Worm (Caenorhabditis elegans): ENCODE results near the gene rgef-1.

DNA sequence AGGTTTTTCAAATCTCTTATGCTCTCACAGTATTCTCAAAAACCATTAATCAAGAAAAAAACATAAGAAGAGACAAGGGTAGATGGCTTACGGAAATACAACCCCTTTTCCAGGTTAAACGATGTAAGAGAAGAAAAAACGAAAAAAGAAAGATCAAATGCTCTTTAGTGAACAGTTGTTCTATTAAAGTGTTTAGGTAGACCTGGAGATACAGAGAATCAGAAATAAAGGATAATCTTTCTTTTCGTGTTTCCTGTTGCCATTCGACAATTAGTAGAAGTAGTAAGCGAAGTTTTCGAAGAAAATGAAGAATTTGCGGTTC is 21.8 kb upstream of the rgef-1 start, which contains the start of gene K09G1.1:
- TF ChIP-seq nhr-12 (tag; optimal IDR thresholded peaks at IDR 0.05) (no peak), sea-2 (GFP tag; optimal IDR thresholded peaks at IDR 0.05) (no peak), pha-4 (tag; optimal IDR thresholded peaks at IDR 0.05) (no peak), R02D3.7 (tag; optimal IDR thresholded peaks at IDR 0.05) (no peak), mml-1 (tag; optimal IDR thresholded peaks at IDR 0.05) (no peak), skn-1 (tag; optimal IDR thresholded peaks at IDR 0.05) (no peak), unc-62 (GFP tag; optimal IDR thresholded peaks at IDR 0.05) (no peak), nhr-76 (tag; optimal IDR thresholded peaks at IDR 0.05) (no peak), ztf-11 (tag; optimal IDR thresholded peaks at IDR 0.05) (no peak), egl-27 (tag; optimal IDR thresholded peaks at IDR 0.05) (no peak), snpc-4 (tag; optimal IDR thresholded peaks at IDR 0.05) (no peak)

Data from whole organism, L3 larva.